Worm (Caenorhabditis elegans): ENCODE data around the gene ubc-1.

DNA sequence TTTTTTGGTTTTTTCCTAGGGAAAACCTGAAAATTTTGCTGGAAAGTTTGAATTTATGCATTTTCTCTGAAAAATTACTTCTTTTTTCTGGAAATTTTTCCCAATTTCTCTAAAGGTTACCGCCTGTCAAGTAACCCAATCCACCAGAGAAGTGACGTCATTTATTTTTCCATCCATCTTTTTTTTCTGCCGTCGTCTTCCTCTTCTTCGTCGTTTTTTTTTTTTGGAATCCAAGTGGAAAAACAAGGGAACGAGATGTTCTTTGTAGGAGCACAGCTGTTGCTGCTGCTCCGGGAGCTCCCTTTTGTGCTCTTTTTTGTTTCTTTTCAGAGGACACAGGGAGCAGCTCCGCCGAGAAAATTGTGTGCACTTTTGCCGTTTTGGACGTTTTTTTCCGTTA is 8.5 kb upstream of the ubc-1 start:
- TF ChIP-seq dao-5 (tag; optimal IDR thresholded peaks at IDR 0.05) (no peak), W03F9.2 (tag; optimal IDR thresholded peaks at IDR 0.05) (no peak), him-1 (tag; optimal IDR thresholded peaks at IDR 0.05) (no peak)

Measured in whole organism, L4/young adult.